Worm (Caenorhabditis elegans): ENCODE results near the gene C06E2.1.

C06E2.1 gene

DNA sequence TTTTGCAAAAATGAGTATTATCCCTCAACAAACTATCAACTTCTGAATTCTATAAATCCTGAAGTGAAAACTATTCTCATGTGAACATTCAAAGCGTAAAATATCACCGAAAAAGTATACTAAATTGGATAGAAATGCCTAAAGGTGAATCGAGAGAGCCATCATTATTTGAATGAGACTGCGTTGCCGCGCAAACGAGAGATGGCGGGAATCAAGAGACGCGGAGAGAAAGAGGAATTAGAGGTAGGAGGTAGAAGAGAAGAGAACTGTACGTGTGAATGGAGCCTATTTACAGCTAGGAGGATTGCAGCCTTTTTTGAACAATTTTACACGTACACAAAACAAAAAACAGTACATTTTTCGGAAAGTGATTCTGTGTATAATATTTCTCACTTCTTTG, 15.1 kb downstream of the C06E2.1 start:
- no peak for TF ChIP-seq unc-62 (GFP tag; optimal IDR thresholded peaks at IDR 0.05 in 1 of 2)
- TF ChIP-seq unc-62 (tag; optimal IDR thresholded peaks at IDR 0.05): no peak
- TF ChIP-seq lin-38 (GFP tag; IDR thresholded peaks at IDR 0.05): no peak
- TF ChIP-seq ztf-11 (tag; optimal IDR thresholded peaks at IDR 0.05): no peak
- TF ChIP-seq dmd-9 (GFP tag; IDR thresholded peaks at IDR 0.05): no peak
- TF ChIP-seq Y48G9A.11 (GFP tag; IDR thresholded peaks at IDR 0.05): no peak
- TF ChIP-seq dpl-1 (GFP tag; optimal IDR thresholded peaks at IDR 0.05): peak; percentile 26
- no peak for TF ChIP-seq lin-15B (tag; optimal IDR thresholded peaks at IDR 0.05)

ce11 chrX:8857904-8858612, 16.6 kb downstream of the C06E2.1 start, which contains the start of gene C06E2.5:
TSS of gene C06E2.5 (minus strand) at chrX:8857954.
- TF ChIP-seq unc-62 (GFP tag; optimal IDR thresholded peaks at IDR 0.05 in 1 of 2) (peak in 1 of 2 experiments; percentile 45), unc-62 (tag; optimal IDR thresholded peaks at IDR 0.05) (no peak), T20F7.1 (GFP tag; optimal IDR thresholded peaks at IDR 0.05) (no peak)

ce11 chrX:8854409-8854808, 20.2 kb downstream of the C06E2.1 start:
- TF ChIP-seq rbr-2 (tag; optimal IDR thresholded peaks at IDR 0.05): no peak
- peak; percentile 93 for TF ChIP-seq aha-1 (tag)

ce11 chrX:8853524-8853923, 21.1 kb downstream of the C06E2.1 start, which contains the start of gene sprp-4:
TSS of gene sprp-4 (minus strand) at chrX:8853624.
- TF ChIP-seq daf-12 (tag; optimal IDR thresholded peaks at IDR 0.05) (no peak), zfp-3 (GFP tag; conservative IDR thresholded peaks at IDR 0.05) (no peak), ceh-20 (GFP tag; IDR thresholded peaks at IDR 0.05) (no peak), mep-1 (tag; optimal IDR thresholded peaks at IDR 0.05) (no peak)

DNA sequence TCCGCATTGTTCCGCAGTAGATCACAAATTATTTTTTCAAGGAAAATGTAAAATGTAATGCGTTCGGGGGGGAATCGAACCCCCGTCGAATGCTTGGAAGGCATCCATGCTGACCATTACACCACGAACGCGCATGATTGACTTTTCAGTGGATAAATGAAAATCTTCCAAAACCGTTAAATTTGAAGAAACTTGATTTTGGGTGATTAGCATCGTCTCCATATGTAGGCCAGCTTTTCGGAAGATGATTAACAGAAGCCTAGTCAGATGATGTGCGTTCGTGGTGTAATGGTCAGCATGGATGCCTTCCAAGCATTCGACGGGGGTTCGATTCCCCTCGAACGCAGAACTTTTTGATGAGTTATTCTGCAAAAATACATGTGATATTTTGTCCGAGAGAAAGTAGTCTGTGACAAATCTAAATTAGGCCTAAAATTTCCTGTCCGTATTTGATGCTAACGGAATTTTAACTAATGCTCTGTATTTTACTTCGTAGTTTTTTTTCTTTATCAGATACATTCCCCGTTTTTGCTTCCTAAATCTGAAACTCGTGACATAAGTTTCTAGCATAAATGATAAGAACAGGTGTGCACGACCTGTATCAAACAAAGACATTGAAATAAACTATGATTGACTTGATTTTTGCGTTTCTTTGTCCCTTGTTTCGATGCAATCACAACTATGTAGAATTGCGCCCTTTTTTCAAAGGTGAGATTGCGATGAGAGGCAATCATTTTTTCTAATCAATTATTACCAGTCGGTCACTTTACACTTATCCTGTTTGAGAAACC, 28.0 kb downstream of the C06E2.1 start, which contains the start of gene C28G1.10:
TSS of gene C28G1.10 (plus strand) at position 676 of the 791 bp plus-strand sequence.
- TF ChIP-seq hlh-30 (tag; optimal IDR thresholded peaks at IDR 0.05; ENCODE audit: insufficient read depth): peak; percentile 44
- TF ChIP-seq nhr-28 (tag; optimal IDR thresholded peaks at IDR 0.05): peak; percentile 69
- peak; percentile 75 for TF ChIP-seq pqm-1 (tag; optimal IDR thresholded peaks at IDR 0.05)
- peak; percentile 63 for TF ChIP-seq lin-38 (GFP tag; IDR thresholded peaks at IDR 0.05)
- TF ChIP-seq skn-1 (tag; optimal IDR thresholded peaks at IDR 0.05): no peak
- no peak for TF ChIP-seq Y48G9A.11 (GFP tag; IDR thresholded peaks at IDR 0.05)
- TF ChIP-seq madf-5 (GFP tag; IDR thresholded peaks at IDR 0.05): no peak
- peak; percentile 80 for TF ChIP-seq F44E2.7 (GFP tag; IDR thresholded peaks at IDR 0.05)
- peak; percentile 73; the same call in 1 of the 2 replicates for TF ChIP-seq madf-9 (GFP tag; conservative IDR thresholded peaks at IDR 0.05)
- TF ChIP-seq ceh-82 (tag; optimal IDR thresholded peaks at IDR 0.05): no peak
- peak; percentile 87; the same call in 1 of the 2 replicates for TF ChIP-seq egl-43 (GFP tag; IDR thresholded peaks at IDR 0.05)
- TF ChIP-seq saeg-2 (GFP tag; IDR thresholded peaks at IDR 0.05): peak; percentile 42; the same call in 1 of the 2 replicates
- no peak for TF ChIP-seq fkh-10 (GFP tag; optimal IDR thresholded peaks at IDR 0.05)
- TF ChIP-seq duxl-1 (tag; optimal IDR thresholded peaks at IDR 0.05; ENCODE audit: poor library complexity): no peak
- peak; percentile 48 for TF ChIP-seq nhr-48 (tag; optimal IDR thresholded peaks at IDR 0.05)
- TF ChIP-seq dmd-8 (GFP tag; IDR thresholded peaks at IDR 0.05): peak; percentile 86; the same call in 1 of the 2 replicates
- no peak for TF ChIP-seq daf-12 (tag; optimal IDR thresholded peaks at IDR 0.05)
- TF ChIP-seq snpc-1.2 (GFP tag; IDR thresholded peaks at IDR 0.05): no peak; the same call in 1 of the 2 replicates
- peak; percentile 11 for TF ChIP-seq F49E8.2 (tag; optimal IDR thresholded peaks at IDR 0.05; ENCODE audit: borderline replicate concordance)
- no peak for TF ChIP-seq lin-39 (tag; optimal IDR thresholded peaks at IDR 0.05)
- TF ChIP-seq daf-8 (GFP tag; IDR thresholded peaks at IDR 0.05): no peak
- peak; percentile 54; the same call in 1 of the 2 replicates for TF ChIP-seq mdt-29 (GFP tag; IDR thresholded peaks at IDR 0.05)
- TF ChIP-seq nhr-41 (GFP tag; IDR thresholded peaks at IDR 0.05): no peak
- TF ChIP-seq lin-13 (GFP tag; optimal IDR thresholded peaks at IDR 0.05): no peak
- TF ChIP-seq set-16 (GFP tag; IDR thresholded peaks at IDR 0.05): no peak
- peak; percentile 22; the same call in 1 of the 2 replicates for TF ChIP-seq lin-29 (GFP tag; IDR thresholded peaks at IDR 0.05)
- TF ChIP-seq lin-1 (GFP tag; IDR thresholded peaks at IDR 0.05): peak; percentile 50
- TF ChIP-seq ctbp-1 (GFP tag; IDR thresholded peaks at IDR 0.05): peak; percentile 74
- no peak for TF ChIP-seq sdz-12 (GFP tag; optimal IDR thresholded peaks at IDR 0.05)

Measured in whole organism, L4 larva.